Worm (Caenorhabditis elegans) whole organism, L2 larva: ENCODE measurements around the gene lys-2.

ENCODE experiments used
- Y55F3AM.14 ChIP-seq: fragments of 200-800 bp; sonication (Bioruptor generic); optimal IDR thresholded peaks from 2 replicates; lab custom pipeline; 2018; ENCODE audit warnings: mild to moderate bottlenecking, missing genetic modification characterization, missing compliant biosample characterization
- blmp-1 ChIP-seq: sonication (generic microtip); optimal IDR thresholded peaks from 2 replicates; lab custom pipeline; 2017; ENCODE audit warnings: missing genetic modification characterization, mild to moderate bottlenecking, missing compliant biosample characterization, antibody characterized with exemption, moderate library complexity; ENCODE audit not compliant: insufficient read depth
- ceh-82 ChIP-seq: fragments of 150-350 bp; optimal IDR thresholded peaks from 2 replicates; lab custom pipeline; 2014; ENCODE audit warnings: missing biosample characterization, missing genetic modification characterization
- crh-2 ChIP-seq: sonication (generic microtip); optimal IDR thresholded peaks from 2 replicates; lab custom pipeline; 2017; ENCODE audit warnings: missing biosample characterization, missing genetic modification characterization
- gmeb-1 ChIP-seq: fragments of 150-350 bp; optimal IDR thresholded peaks from 2 replicates; lab custom pipeline; 2014; ENCODE audit warnings: missing biosample characterization, missing genetic modification characterization
- nhr-21 ChIP-seq: fragments of 150-350 bp; optimal IDR thresholded peaks from 2 replicates; lab custom pipeline; 2014; ENCODE audit warnings: missing biosample characterization, missing genetic modification characterization
- nhr-23 ChIP-seq: fragments of 150-350 bp; optimal IDR thresholded peaks from 2 replicates; lab custom pipeline; 2014; ENCODE audit warnings: missing biosample characterization, missing genetic modification reagents, missing genetic modification characterization
- nhr-237 ChIP-seq: fragments of 150-350 bp; optimal IDR thresholded peaks from 2 replicates; lab custom pipeline; 2014; ENCODE audit warnings: missing biosample characterization, missing genetic modification characterization
- nhr-6 ChIP-seq: fragments of 150-350 bp; optimal IDR thresholded peaks from 2 replicates; lab custom pipeline; 2014; ENCODE audit warnings: missing biosample characterization, missing genetic modification characterization
- zag-1 ChIP-seq: fragments of 150-350 bp; optimal IDR thresholded peaks from 2 replicates; lab custom pipeline; 2014; ENCODE audit warnings: missing biosample characterization, missing genetic modification characterization

The lys-2 gene

ce11 chrV:10230932-10231331, 50.3 kb downstream of the lys-2 start, which contains the start of gene fipr-6:
Gene fipr-6 (plus strand): TSS chrV:10231232.
- TF ChIP-seq zag-1: no peak
- TF ChIP-seq nhr-21: no peak
- TF ChIP-seq nhr-237 (tag; lab: Kevin White, UChicago): no peak
- TF ChIP-seq blmp-1 (tag; lab: Kevin White, UChicago): no peak
- TF ChIP-seq gmeb-1: no peak
- TF ChIP-seq nhr-6: no peak
- TF ChIP-seq nhr-23 (tag; lab: Kevin White, UChicago): no peak
- TF ChIP-seq crh-2 (tag; lab: Kevin White, UChicago): no peak
- no peak for TF ChIP-seq ceh-82 (tag; lab: Kevin White, UChicago)
- no peak for TF ChIP-seq Y55F3AM.14
